4 fruit fly cellular contexts compared by ENCODE assay signal in genomic region chr3L:20736266-20736665, dm6.
TF ChIP-seq lines count a peak whose summit lies in the region.

No protein-coding gene starts in this region.

- TF ChIP-seq CTCF in whole organism, embryonic (GFP tag; optimal IDR thresholded peaks at IDR 0.05; lab: Kevin White, UChicago) = no peak

TF ChIP-seq in whole organism, adult, 20 proteins besides CTCF, POLR2A, EP300 and RAD21:
- TF ChIP-seq cnc (optimal IDR thresholded peaks at IDR 0.05; lab: Kevin White, UChicago) (no peak), kay (GFP tag; lab: Kevin White, UChicago; ENCODE audit: borderline replicate concordance) (peak; percentile 65)

TF ChIP-seq in whole organism, embryonic, 481 proteins besides CTCF, POLR2A, EP300 and RAD21:
- TF ChIP-seq luna (GFP tag; optimal IDR thresholded peaks at IDR 0.05; lab: Kevin White, UChicago) (no peak), H2.0 (GFP tag; IDR thresholded peaks at IDR 0.05; lab: Robert Waterston, UW) (0 out of 2 replicates have a peak, but pooled peaks have one; percentile 12), chif (GFP tag; optimal IDR thresholded peaks at IDR 0.05; lab: Kevin White, UChicago) (no peak), otp (GFP tag; IDR thresholded peaks at IDR 0.05; lab: Robert Waterston, UW) (0 out of 3 replicates have a peak, but pooled peaks have one; percentile 39), CG11456 (GFP tag; IDR thresholded peaks at IDR 0.05; lab: Robert Waterston, UW) (no peak), crol (GFP tag; IDR thresholded peaks at IDR 0.05; lab: Robert Waterston, UW) (peak; percentile 63), Rfx (GFP tag; IDR thresholded peaks at IDR 0.05; lab: Robert Waterston, UW) (0 out of 2 replicates have a peak, but pooled peaks have one; percentile 7), CG32532 (GFP tag; IDR thresholded peaks at IDR 0.05; lab: Robert Waterston, UW) (0 out of 2 replicates have a peak, but pooled peaks have one; percentile 9)

TF ChIP-seq in whole organism, prepupa, 60 proteins besides CTCF, POLR2A, EP300 and RAD21:
- TF ChIP-seq CG8319 (GFP tag; optimal IDR thresholded peaks at IDR 0.05; lab: Kevin White, UChicago) = peak; percentile 21
- TF ChIP-seq CG8119 (GFP tag; IDR thresholded peaks at IDR 0.05; lab: Robert Waterston, UW) = 0 out of 3 replicates have a peak, but pooled peaks have one; percentile 0
- no peak for TF ChIP-seq topi (GFP tag; optimal IDR thresholded peaks at IDR 0.05; lab: Kevin White, UChicago)
- TF ChIP-seq CG9139 (GFP tag; optimal IDR thresholded peaks at IDR 0.05; lab: Kevin White, UChicago) = no peak
- peak; percentile 2 for TF ChIP-seq svp (GFP tag; lab: Kevin White, UChicago)

TF ChIP-seq in whole organism, wandering third instar larva, 38 proteins besides CTCF, POLR2A, EP300 and RAD21:
- peak; percentile 11 for TF ChIP-seq rgr (GFP tag; optimal IDR thresholded peaks at IDR 0.05; lab: Kevin White, UChicago)
- TF ChIP-seq usp (GFP tag; optimal IDR thresholded peaks at IDR 0.05; lab: Kevin White, UChicago) = no peak
- no peak for TF ChIP-seq fru (GFP tag; optimal IDR thresholded peaks at IDR 0.05; lab: Kevin White, UChicago)
- TF ChIP-seq GATAd (GFP tag; optimal IDR thresholded peaks at IDR 0.05; lab: Kevin White, UChicago) = no peak
- TF ChIP-seq br (GFP tag; optimal IDR thresholded peaks at IDR 0.05; lab: Kevin White, UChicago) = no peak
- TF ChIP-seq tai (GFP tag; optimal IDR thresholded peaks at IDR 0.05; lab: Kevin White, UChicago) = no peak
- no peak for TF ChIP-seq lola (GFP tag; optimal IDR thresholded peaks at IDR 0.05; lab: Kevin White, UChicago)
- TF ChIP-seq dl (GFP tag; optimal IDR thresholded peaks at IDR 0.05; lab: Kevin White, UChicago; ENCODE audit: insufficient read depth in 1 of 2, partially characterized antibody in 2 of 2) = no peak
TF ChIP-seq in whole organism, wandering third instar larva: peak in this region for 1.
